Worm (Caenorhabditis elegans) whole organism, L1 larva: ENCODE results near the gene spe-43.

Experiments
- C16A3.4 ChIP-seq: fragments of 150-350 bp; optimal IDR thresholded peaks from 2 replicates; lab custom pipeline; 2014; ENCODE audit warnings: missing biosample characterization, missing genetic modification characterization
- aha-1 ChIP-seq: fragments of 150-350 bp; optimal IDR thresholded peaks from 2 replicates; lab custom pipeline; 2014; ENCODE audit warnings: missing biosample characterization, missing genetic modification characterization
- blmp-1 ChIP-seq: fragments of 150-350 bp; optimal IDR thresholded peaks from 2 replicates; lab custom pipeline; 2014; ENCODE audit warnings: missing biosample characterization, missing genetic modification characterization
- ceh-82 ChIP-seq, 3 experiments: fragments of 150-350 bp in 1 of 3; sonication (generic microtip) in 2 of 3; optimal IDR thresholded peaks; 2 replicates each; lab custom pipeline; 2014 to 2017; ENCODE audit warnings: missing biosample characterization in 3 of 3, missing genetic modification characterization in 3 of 3
- dpl-1 ChIP-seq, 3 experiments: fragments of 150-350 bp in 2 of 3; sonication (generic microtip) in 1 of 3; optimal IDR thresholded peaks; 2 replicates each; lab custom pipeline; 2014 to 2017; ENCODE audit warnings: missing biosample characterization in 3 of 3, missing genetic modification characterization in 3 of 3, missing genetic modification reagents in 3 of 3
- dsc-1 ChIP-seq: sonication (generic microtip); optimal IDR thresholded peaks from 2 replicates; lab custom pipeline; 2016; ENCODE audit warnings: mild to moderate bottlenecking, missing genetic modification characterization, missing compliant biosample characterization
- efl-1 ChIP-seq, 4 experiments: fragments of 150-350 bp; optimal IDR thresholded peaks in 3 of 4; peaks in 1 of 4; 1 replicate in 1 of 4; 2 replicates in 3 of 4; lab custom pipeline; 2014; ENCODE audit warnings: missing biosample characterization in 2 of 4, missing genetic modification characterization in 2 of 4, missing genetic modification reagents in 2 of 4
- efl-3 ChIP-seq: fragments of 200-800 bp; sonication (Bioruptor generic); optimal IDR thresholded peaks from 2 replicates; lab custom pipeline; 2018; ENCODE audit warnings: mild to moderate bottlenecking, missing genetic modification characterization, missing compliant biosample characterization
- egl-13 ChIP-seq: sonication (generic microtip); optimal IDR thresholded peaks from 2 replicates; lab custom pipeline; 2016; ENCODE audit warnings: missing genotype, missing genetic modification reagents, missing genetic modification characterization, missing compliant biosample characterization
- egl-27 ChIP-seq, 2 experiments: fragments of 150-350 bp in 1 of 2; sonication (generic microtip); optimal IDR thresholded peaks; 3 replicates each; lab custom pipeline; 2017 to 2018; ENCODE audit warnings: missing biosample characterization in 2 of 2, missing genetic modification characterization in 2 of 2, missing genetic modification reagents in 2 of 2
- elt-3 ChIP-seq, 6 experiments: fragments of 150-350 bp in 1 of 6; sonication (generic microtip); optimal IDR thresholded peaks; 2 replicates each; lab custom pipeline; 2017 to 2018; ENCODE audit warnings: missing biosample characterization in 6 of 6, missing genetic modification characterization in 6 of 6, inconsistent platforms in 1 of 6
- ets-5 ChIP-seq: fragments of 200-800 bp; sonication (Bioruptor generic); IDR thresholded peaks from 2 replicates; pipeline ENCODE4 v1.3.6; 2022; ENCODE audit warnings: missing genetic modification characterization, missing compliant biosample characterization
- fkh-10 ChIP-seq: sonication (generic microtip); optimal IDR thresholded peaks from 2 replicates; lab custom pipeline; 2017; ENCODE audit warnings: missing biosample characterization, missing genetic modification reagents, missing genetic modification characterization
- fkh-8 ChIP-seq: sonication (generic microtip); optimal IDR thresholded peaks from 2 replicates; lab custom pipeline; 2016; ENCODE audit warnings: mild to moderate bottlenecking, missing genetic modification characterization, missing compliant biosample characterization
- grh-1 ChIP-seq: fragments of 200-800 bp; sonication (Bioruptor generic); IDR thresholded peaks from 2 replicates; pipeline ENCODE4 v1.3.6; 2022; ENCODE audit warnings: missing genetic modification reagents, missing genetic modification characterization, missing compliant biosample characterization
- hlh-4 ChIP-seq: sonication (generic microtip); optimal IDR thresholded peaks from 2 replicates; lab custom pipeline; 2016; ENCODE audit warnings: mild to moderate bottlenecking, missing genetic modification characterization, missing compliant biosample characterization
- hpl-2 ChIP-seq: fragments of 150-350 bp; optimal IDR thresholded peaks from 2 replicates; lab custom pipeline; 2014; ENCODE audit warnings: missing biosample characterization, missing genetic modification reagents, missing genetic modification characterization
- irx-1 ChIP-seq: sonication (generic microtip); optimal IDR thresholded peaks from 2 replicates; lab custom pipeline; 2016; ENCODE audit warnings: missing genetic modification characterization, missing compliant biosample characterization
- jun-1 ChIP-seq: fragments of 150-350 bp; optimal IDR thresholded peaks from 2 replicates; lab custom pipeline; 2014; ENCODE audit warnings: missing biosample characterization, missing genetic modification reagents, missing genetic modification characterization
- lin-35 ChIP-seq, 2 experiments: fragments of 150-350 bp; optimal IDR thresholded peaks; 2 replicates each; lab custom pipeline; 2014; ENCODE audit warnings: missing biosample characterization in 2 of 2, missing genetic modification characterization in 2 of 2, missing genetic modification reagents in 2 of 2
- lsy-2 ChIP-seq, 2 experiments: fragments of 150-350 bp; optimal IDR thresholded peaks; 2 replicates each; lab custom pipeline; 2014; ENCODE audit warnings: missing biosample characterization in 2 of 2, missing genetic modification characterization in 2 of 2
- mdl-1 ChIP-seq, 2 experiments: fragments of 150-350 bp; optimal IDR thresholded peaks; 2 replicates each; lab custom pipeline; 2014 to 2017; ENCODE audit warnings: missing biosample characterization in 2 of 2, missing genetic modification characterization in 2 of 2, inconsistent platforms in 1 of 2
- nhr-84 ChIP-seq: sonication (generic microtip); optimal IDR thresholded peaks from 2 replicates; lab custom pipeline; 2017; ENCODE audit warnings: missing biosample characterization, missing genetic modification characterization
- nhr-85 ChIP-seq: sonication (generic microtip); peaks from one replicate; lab custom pipeline; 2016; ENCODE audit warnings: missing genetic modification characterization, inconsistent platforms, missing compliant biosample characterization
- pax-3 ChIP-seq: fragments of 200-800 bp; sonication (Bioruptor generic); optimal IDR thresholded peaks from 2 replicates; lab custom pipeline; 2018; ENCODE audit warnings: mild to moderate bottlenecking, missing genetic modification characterization, moderate library complexity, missing compliant biosample characterization
- pqm-1 ChIP-seq: sonication (generic microtip); optimal IDR thresholded peaks from 3 replicates; lab custom pipeline; 2017; ENCODE audit warnings: missing biosample characterization, missing genetic modification characterization
- sox-4 ChIP-seq: sonication (generic microtip); optimal IDR thresholded peaks from 2 replicates; lab custom pipeline; 2016; ENCODE audit warnings: missing genetic modification characterization, missing compliant biosample characterization
- sup-37 ChIP-seq: fragments of 200-800 bp; sonication (Bioruptor generic); optimal IDR thresholded peaks from 2 replicates; lab custom pipeline; 2018; ENCODE audit warnings: mild to moderate bottlenecking, missing genetic modification characterization, missing compliant biosample characterization
- tlp-1 ChIP-seq: fragments of 150-350 bp; optimal IDR thresholded peaks from 2 replicates; lab custom pipeline; 2014; ENCODE audit warnings: missing biosample characterization, missing genetic modification characterization
- unc-30 ChIP-seq: sonication (generic microtip); optimal IDR thresholded peaks from 2 replicates; lab custom pipeline; 2017; ENCODE audit warnings: missing biosample characterization, missing genetic modification characterization
- unc-86 ChIP-seq: sonication (generic microtip); optimal IDR thresholded peaks from 2 replicates; lab custom pipeline; 2016; ENCODE audit warnings: missing genetic modification characterization, missing compliant biosample characterization
- unc-98 ChIP-seq: fragments of 200-800 bp; sonication (Bioruptor generic); IDR thresholded peaks from 2 replicates; pipeline ENCODE4 v1.3.6; 2022; ENCODE audit warnings: missing genetic modification characterization, missing compliant biosample characterization
- xbp-1 ChIP-seq: sonication (generic microtip); optimal IDR thresholded peaks from 2 replicates; lab custom pipeline; 2016; ENCODE audit warnings: missing genetic modification characterization, missing compliant biosample characterization
- zag-1 ChIP-seq: fragments of 150-350 bp; optimal IDR thresholded peaks from 2 replicates; lab custom pipeline; 2014; ENCODE audit warnings: missing biosample characterization, missing genetic modification characterization
- ztf-11 ChIP-seq, 2 experiments: sonication (generic microtip); optimal IDR thresholded peaks; 2 replicates each; lab custom pipeline; 2016 to 2017; ENCODE audit warnings: missing genetic modification characterization in 2 of 2, missing biosample characterization in 1 of 2, missing compliant biosample characterization in 1 of 2

Gene spe-43

DNA sequence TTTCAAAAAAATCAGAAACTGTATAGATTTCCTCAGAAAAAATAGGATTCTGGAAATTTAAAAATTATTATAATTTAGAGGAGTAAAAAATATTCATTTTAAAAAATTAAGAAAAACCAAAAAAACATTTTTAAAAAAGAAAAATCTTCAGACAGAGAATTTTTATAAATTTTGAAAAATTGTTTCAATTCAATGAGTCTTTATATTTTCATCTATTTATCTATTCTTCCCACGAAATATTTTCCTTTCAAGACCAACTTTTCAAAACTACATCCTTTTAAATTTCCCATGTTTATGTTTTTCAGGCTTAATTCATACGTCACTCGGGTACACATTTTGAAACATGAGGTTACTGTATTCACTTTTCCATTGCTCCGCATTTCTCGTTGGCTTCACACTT lies 28.1 kb upstream of the spe-43 start, which contains the start of gene nas-14:
Gene nas-14, plus strand, starts transcription at position 301 of the 400 bp plus-strand sequence.
- no peak for TF ChIP-seq C16A3.4 (tag; lab: Kevin White, UChicago)
- TF ChIP-seq sup-37 (GFP tag; lab: Kevin White, UChicago): no peak
- no peak for TF ChIP-seq xbp-1 (tag; lab: Kevin White, UChicago)
- TF ChIP-seq egl-27 (tag; optimal IDR thresholded peaks at IDR 0.05; lab: Kevin White, UChicago): no peak
- TF ChIP-seq elt-3 (tag; optimal IDR thresholded peaks at IDR 0.05; lab: Kevin White, UChicago): no peak
- no peak for TF ChIP-seq sox-4
- no peak for TF ChIP-seq pqm-1 (tag; lab: Kevin White, UChicago)
- TF ChIP-seq egl-13: no peak
- TF ChIP-seq lsy-2 (tag; optimal IDR thresholded peaks at IDR 0.05; lab: Kevin White, UChicago): no peak
- TF ChIP-seq jun-1 (tag; lab: Kevin White, UChicago): no peak
- no peak for TF ChIP-seq unc-98 (GFP tag; lab: Robert Waterston, UW)
- no peak for TF ChIP-seq fkh-10 (GFP tag; lab: Kevin White, UChicago)
- no peak for TF ChIP-seq blmp-1 (tag; lab: Kevin White, UChicago)
- TF ChIP-seq zag-1 (tag; lab: Kevin White, UChicago): no peak
- TF ChIP-seq dsc-1 (tag; lab: Kevin White, UChicago): no peak
- no peak for TF ChIP-seq mdl-1 (tag; optimal IDR thresholded peaks at IDR 0.05; lab: Kevin White, UChicago)
- TF ChIP-seq grh-1 (GFP tag; lab: Robert Waterston, UW): no peak
- no peak for TF ChIP-seq tlp-1
- no peak for TF ChIP-seq ztf-11 (tag; optimal IDR thresholded peaks at IDR 0.05; lab: Kevin White, UChicago)

DNA sequence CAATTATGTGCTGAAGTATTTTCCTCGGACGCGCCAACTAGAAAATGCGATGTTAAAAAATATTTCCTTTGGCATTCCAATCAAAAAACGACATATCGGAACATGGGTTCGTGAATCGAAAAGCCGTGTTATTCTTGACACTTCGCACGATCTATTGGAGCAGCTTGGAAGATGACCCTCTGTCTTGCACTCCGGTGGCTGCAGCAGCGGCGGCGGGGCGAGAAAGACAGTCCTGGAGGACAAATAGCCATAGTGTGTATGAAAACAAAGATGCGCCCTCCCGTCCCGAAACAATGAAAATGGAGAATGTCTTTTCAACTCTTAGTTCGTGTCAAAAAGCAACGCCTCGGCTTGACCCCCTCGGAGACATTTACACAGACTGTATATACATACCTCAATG lies 25.4 kb upstream of the spe-43 start:
- TF ChIP-seq nhr-84 (tag; lab: Kevin White, UChicago): no peak
- TF ChIP-seq ets-5 (GFP tag; lab: Robert Waterston, UW): 0 out of 2 replicates have a peak, but pooled peaks have one; percentile 70
- TF ChIP-seq unc-30 (tag; lab: Kevin White, UChicago): no peak
- TF ChIP-seq aha-1 (tag; lab: Kevin White, UChicago): no peak
- TF ChIP-seq mdl-1 (tag; optimal IDR thresholded peaks at IDR 0.05; lab: Kevin White, UChicago): no peak

DNA sequence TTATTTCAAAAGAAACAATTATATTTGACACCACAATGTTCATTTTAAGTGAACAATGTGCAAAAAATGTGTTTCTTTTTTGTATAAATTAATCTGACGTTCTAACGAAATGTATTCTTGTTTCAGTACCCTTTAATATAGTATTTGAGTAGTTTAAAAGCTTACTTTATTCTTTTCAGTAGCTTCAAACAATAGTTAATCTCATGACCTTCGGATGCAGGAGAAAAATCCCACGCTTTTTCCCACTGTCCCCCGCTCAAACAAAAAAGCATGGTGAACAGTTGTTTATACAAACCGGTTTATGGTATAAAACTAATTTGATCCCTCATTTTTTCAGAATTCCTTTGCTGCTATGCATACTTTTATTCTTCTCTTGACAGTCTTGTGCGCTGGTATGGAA lies 23.0 kb upstream of the spe-43 start, which contains the start of gene scl-14:
Gene scl-14, plus strand, starts transcription at position 301 of the 400 bp plus-strand sequence.
- TF ChIP-seq sox-4: no peak
- TF ChIP-seq irx-1 (tag; lab: Kevin White, UChicago): no peak
- no peak for TF ChIP-seq pax-3 (tag; lab: Kevin White, UChicago)
- TF ChIP-seq hpl-2 (GFP tag; lab: Kevin White, UChicago): no peak
- TF ChIP-seq, all 84 proteins: peak for 0

DNA sequence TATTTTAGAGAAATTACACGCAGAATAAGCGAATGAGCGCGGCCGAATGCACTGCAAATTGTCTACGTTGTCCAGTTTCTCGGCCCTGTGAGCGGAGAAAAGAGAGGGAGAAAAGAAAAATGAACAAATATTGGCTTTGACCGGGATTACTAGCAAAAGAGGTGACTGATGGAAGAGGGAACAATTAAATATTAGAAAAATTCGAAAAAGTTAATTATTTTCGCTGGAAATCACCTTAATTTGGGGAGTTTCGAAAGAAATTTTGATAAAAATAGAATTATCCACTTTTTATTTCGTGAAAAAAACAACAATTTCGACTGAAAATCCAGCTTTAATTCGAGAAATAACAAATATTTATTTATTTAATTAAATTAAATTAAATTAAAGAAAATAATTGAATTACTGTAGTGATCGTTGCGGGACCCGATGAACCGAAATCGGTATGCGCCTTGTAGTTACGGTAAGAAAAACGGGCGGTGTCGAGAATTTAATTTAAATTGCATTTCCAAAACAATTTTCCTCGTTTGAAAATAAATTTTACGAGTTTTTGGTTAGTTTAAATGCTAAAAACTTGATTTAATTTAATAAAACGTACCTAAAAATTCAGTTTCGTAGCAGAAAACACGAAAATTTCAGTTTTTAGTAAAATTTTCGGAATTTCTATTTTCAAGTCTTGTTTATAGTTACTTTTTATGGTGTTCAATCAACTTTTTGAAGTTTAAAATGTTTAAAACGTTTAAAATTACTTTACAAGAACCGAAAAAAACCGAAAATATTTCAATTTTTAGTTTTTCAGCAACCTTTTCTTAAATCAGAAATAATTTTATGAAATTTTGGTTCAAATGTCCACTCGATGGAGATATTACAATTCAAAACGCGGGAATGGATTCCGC lies 12.5 kb upstream of the spe-43 start, which contains the start of the genes crld-1 and msh-5:
Gene crld-1, minus strand, starts transcription at position 51 of the 893 bp plus-strand sequence.
Gene msh-5, plus strand, starts transcription at position 843 of the 893 bp plus-strand sequence.
- TF ChIP-seq nhr-85 (tag; lab: Kevin White, UChicago) (peak; percentile 24), efl-1 (optimal IDR thresholded peaks at IDR 0.05; lab: Kevin White, UChicago) (peak; percentile 29 to 36), efl-1 (GFP tag; optimal IDR thresholded peaks at IDR 0.05 in 1 of 2; lab: Kevin White, UChicago) (peak in 1 of 2 experiments; percentile 81), zag-1 (tag; lab: Kevin White, UChicago) (no peak), efl-3 (GFP tag; lab: Kevin White, UChicago) (no peak), dpl-1 (GFP tag; optimal IDR thresholded peaks at IDR 0.05; lab: Kevin White, UChicago) (peak in 1 of 3 experiments; percentile 12), lin-35 (GFP tag; optimal IDR thresholded peaks at IDR 0.05; lab: Kevin White, UChicago) (peak in 1 of 2 experiments; percentile 21)

DNA sequence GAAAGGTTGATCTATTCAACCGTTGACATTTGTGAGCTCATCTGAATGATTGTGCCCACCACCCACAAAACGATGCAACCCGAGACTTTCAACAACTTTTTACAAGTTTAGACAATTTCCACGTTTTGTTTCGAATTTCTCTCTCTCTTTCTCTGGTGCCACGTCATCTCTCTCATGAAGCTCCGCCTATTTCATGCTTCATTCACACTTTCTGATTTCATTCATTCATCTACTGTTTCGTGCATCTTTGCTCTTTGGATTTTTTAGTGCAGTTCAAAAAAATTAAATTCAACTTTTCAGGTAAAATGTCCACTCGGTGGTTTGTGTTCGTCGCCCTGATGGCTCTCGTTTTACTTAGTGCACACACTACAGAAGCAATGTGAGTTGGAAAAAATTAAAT lies 7.1 kb upstream of the spe-43 start, which contains the start of gene nlp-79:
Gene nlp-79, plus strand, starts transcription at position 301 of the 400 bp plus-strand sequence.
- TF ChIP-seq fkh-8 (no peak), ceh-82 (tag; optimal IDR thresholded peaks at IDR 0.05; lab: Kevin White, UChicago) (no peak), zag-1 (tag; lab: Kevin White, UChicago) (no peak), hlh-4 (tag; lab: Kevin White, UChicago) (no peak), unc-98 (GFP tag; lab: Robert Waterston, UW) (no peak), efl-3 (GFP tag; lab: Kevin White, UChicago) (no peak), unc-86 (tag; lab: Kevin White, UChicago) (no peak), fkh-10 (GFP tag; lab: Kevin White, UChicago) (no peak)
